Worm (Caenorhabditis elegans) whole organism, young adult: ENCODE results near the gene gei-15.

Source experiments
- pha-4 ChIP-seq: fragments of 150-350 bp; sonication (generic microtip); optimal IDR thresholded peaks from 2 replicates; lab custom pipeline; 2014; ENCODE audit warnings: missing biosample characterization, missing genetic modification reagents, missing genetic modification characterization
- zfh-2 ChIP-seq: fragments of 200-800 bp; sonication (Bioruptor generic); conservative IDR thresholded peaks from 2 replicates; pipeline ENCODE4 v1.3.6; 2022; ENCODE audit warnings: missing genetic modification reagents, missing genetic modification characterization, missing compliant biosample characterization

DNA sequence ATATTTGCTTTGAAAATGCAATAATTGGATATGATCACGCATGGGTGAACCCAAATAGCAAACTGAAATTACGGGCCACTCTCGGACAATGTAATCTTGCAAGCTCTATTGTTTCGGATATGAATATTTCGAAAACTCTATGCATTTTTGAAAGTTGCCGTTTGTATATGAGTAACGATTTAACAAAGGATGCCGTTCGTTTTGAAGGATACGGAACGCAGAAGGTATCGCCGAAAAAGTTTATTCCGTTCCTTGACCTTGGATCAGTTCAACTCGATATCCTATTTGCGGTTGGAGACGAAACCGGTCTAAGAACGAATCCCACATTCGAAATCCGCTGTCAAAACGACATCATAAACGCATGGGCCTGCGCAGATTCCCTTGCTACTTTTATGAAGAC is 10.0 kb downstream of the gei-15 start:
- TF ChIP-seq pha-4 = no peak
- no peak for TF ChIP-seq zfh-2
